Worm (Caenorhabditis elegans): ENCODE measurements around the gene F20D6.2.

ce11 chrV:8183384-8183783, 2.5 kb upstream of the F20D6.2 start, which contains the start of gene srp-8:
- TF ChIP-seq nhr-11 (tag; optimal IDR thresholded peaks at IDR 0.05) (no peak), madf-2 (tag; optimal IDR thresholded peaks at IDR 0.05) (no peak), unc-3 (GFP tag; conservative IDR thresholded peaks at IDR 0.05) (no peak), unc-3 (tag; optimal IDR thresholded peaks at IDR 0.05) (no peak), dve-1 (tag; optimal IDR thresholded peaks at IDR 0.05) (no peak), pqm-1 (tag; optimal IDR thresholded peaks at IDR 0.05) (no peak), lin-11 (tag; optimal IDR thresholded peaks at IDR 0.05) (no peak), pag-3 (tag; optimal IDR thresholded peaks at IDR 0.05; ENCODE audit: borderline replicate concordance) (no peak)
